Worm (Caenorhabditis elegans) whole organism, L2 larva: ENCODE measurements around the gene Y119D3B.14.

ENCODE experiments used
- C34F6.9 ChIP-seq: fragments of 150-350 bp; optimal IDR thresholded peaks from 2 replicates; lab custom pipeline; 2014; ENCODE audit warnings: missing biosample characterization, missing genetic modification characterization
- F13H6.1 ChIP-seq: sonication (generic microtip); optimal IDR thresholded peaks from 2 replicates; lab custom pipeline; 2016; ENCODE audit warnings: missing genetic modification characterization, missing compliant biosample characterization
- R02D3.7 ChIP-seq: fragments of 150-350 bp; optimal IDR thresholded peaks from 2 replicates; lab custom pipeline; 2014; ENCODE audit warnings: missing biosample characterization, missing genetic modification characterization
- Y55F3AM.14 ChIP-seq: fragments of 200-800 bp; sonication (Bioruptor generic); optimal IDR thresholded peaks from 2 replicates; lab custom pipeline; 2018; ENCODE audit warnings: mild to moderate bottlenecking, missing genetic modification characterization, missing compliant biosample characterization
- ZK546.5 ChIP-seq: sonication (generic microtip); optimal IDR thresholded peaks from 2 replicates; lab custom pipeline; 2017; ENCODE audit warnings: missing biosample characterization, missing genetic modification characterization
- alr-1 ChIP-seq: fragments of 150-350 bp; optimal IDR thresholded peaks from 2 replicates; lab custom pipeline; 2014; ENCODE audit warnings: missing biosample characterization, missing genetic modification characterization
- aly-2 ChIP-seq: fragments of 150-350 bp; optimal IDR thresholded peaks from 2 replicates; lab custom pipeline; 2014; ENCODE audit warnings: missing biosample characterization, missing genetic modification characterization
- ama-1 ChIP-seq: fragments of 150-350 bp; optimal IDR thresholded peaks from 2 replicates; lab custom pipeline; 2018; ENCODE audit warnings: inconsistent platforms
- blmp-1 ChIP-seq: sonication (generic microtip); optimal IDR thresholded peaks from 2 replicates; lab custom pipeline; 2017; ENCODE audit warnings: missing genetic modification characterization, mild to moderate bottlenecking, missing compliant biosample characterization, antibody characterized with exemption, moderate library complexity; ENCODE audit not compliant: insufficient read depth
- ceh-16 ChIP-seq: fragments of 150-350 bp; optimal IDR thresholded peaks from 2 replicates; lab custom pipeline; 2014; ENCODE audit warnings: missing biosample characterization, missing genetic modification characterization
- ceh-82 ChIP-seq: fragments of 150-350 bp; optimal IDR thresholded peaks from 2 replicates; lab custom pipeline; 2014; ENCODE audit warnings: missing biosample characterization, missing genetic modification characterization
- crh-2 ChIP-seq: sonication (generic microtip); optimal IDR thresholded peaks from 2 replicates; lab custom pipeline; 2017; ENCODE audit warnings: missing biosample characterization, missing genetic modification characterization
- dmd-4 ChIP-seq: sonication (generic microtip); optimal IDR thresholded peaks from 2 replicates; lab custom pipeline; 2017; ENCODE audit warnings: missing biosample characterization, missing genetic modification characterization
- egl-27 ChIP-seq: sonication (generic microtip); optimal IDR thresholded peaks from 3 replicates; lab custom pipeline; 2017; ENCODE audit warnings: missing biosample characterization, missing genetic modification reagents, missing genetic modification characterization
- elt-1 ChIP-seq: fragments of 150-350 bp; optimal IDR thresholded peaks from 2 replicates; lab custom pipeline; 2014; ENCODE audit warnings: missing biosample characterization, missing genetic modification characterization
- fos-1 ChIP-seq: fragments of 150-350 bp; optimal IDR thresholded peaks from 2 replicates; lab custom pipeline; 2014; ENCODE audit warnings: missing biosample characterization, missing genetic modification characterization
- gmeb-1 ChIP-seq: fragments of 150-350 bp; optimal IDR thresholded peaks from 2 replicates; lab custom pipeline; 2014; ENCODE audit warnings: missing biosample characterization, missing genetic modification characterization
- lin-11 ChIP-seq: fragments of 150-350 bp; sonication (generic microtip); optimal IDR thresholded peaks from 2 replicates; lab custom pipeline; 2014; ENCODE audit warnings: missing biosample characterization, missing genetic modification characterization, inconsistent platforms, mixed read lengths
- lin-13 ChIP-seq: fragments of 150-350 bp; optimal IDR thresholded peaks from 2 replicates; lab custom pipeline; 2014; ENCODE audit warnings: missing biosample characterization, missing genetic modification reagents, missing genetic modification characterization
- lin-39 ChIP-seq: fragments of 150-350 bp; optimal IDR thresholded peaks from 2 replicates; lab custom pipeline; 2014; ENCODE audit warnings: missing biosample characterization, missing genetic modification reagents, missing genetic modification characterization
- lsy-2 ChIP-seq, 2 experiments: fragments of 150-350 bp in 1 of 2; sonication (generic microtip) in 1 of 2; optimal IDR thresholded peaks; 2 replicates each; lab custom pipeline; 2014 to 2017; ENCODE audit warnings: missing biosample characterization in 2 of 2, missing genetic modification characterization in 2 of 2
- mab-5 ChIP-seq: fragments of 150-350 bp; optimal IDR thresholded peaks from 2 replicates; lab custom pipeline; 2014; ENCODE audit warnings: missing biosample characterization, missing genetic modification characterization
- mbf-1 ChIP-seq: sonication (generic microtip); optimal IDR thresholded peaks from 2 replicates; lab custom pipeline; 2017; ENCODE audit warnings: missing biosample characterization, missing genetic modification characterization
- mdl-1 ChIP-seq, 2 experiments: fragments of 150-350 bp in 1 of 2; sonication (generic microtip) in 1 of 2; optimal IDR thresholded peaks; 2 replicates each; lab custom pipeline; 2017; ENCODE audit warnings: missing biosample characterization in 2 of 2, missing genetic modification characterization in 2 of 2
- nhr-10 ChIP-seq: sonication (generic microtip); optimal IDR thresholded peaks from 2 replicates; lab custom pipeline; 2017; ENCODE audit warnings: missing biosample characterization, missing genetic modification characterization
- nhr-129 ChIP-seq: fragments of 150-350 bp; optimal IDR thresholded peaks from 2 replicates; lab custom pipeline; 2014; ENCODE audit warnings: missing biosample characterization, missing genetic modification characterization
- nhr-21 ChIP-seq: fragments of 150-350 bp; optimal IDR thresholded peaks from 2 replicates; lab custom pipeline; 2014; ENCODE audit warnings: missing biosample characterization, missing genetic modification characterization
- nhr-23 ChIP-seq: fragments of 150-350 bp; optimal IDR thresholded peaks from 2 replicates; lab custom pipeline; 2014; ENCODE audit warnings: missing biosample characterization, missing genetic modification reagents, missing genetic modification characterization
- nhr-237 ChIP-seq: fragments of 150-350 bp; optimal IDR thresholded peaks from 2 replicates; lab custom pipeline; 2014; ENCODE audit warnings: missing biosample characterization, missing genetic modification characterization
- nhr-25 ChIP-seq: fragments of 150-350 bp; sonication (generic microtip); optimal IDR thresholded peaks from 3 replicates; lab custom pipeline; 2014; ENCODE audit warnings: missing biosample characterization, missing genetic modification characterization
- nhr-6 ChIP-seq: fragments of 150-350 bp; optimal IDR thresholded peaks from 2 replicates; lab custom pipeline; 2014; ENCODE audit warnings: missing biosample characterization, missing genetic modification characterization
- nhr-77 ChIP-seq: fragments of 150-350 bp; optimal IDR thresholded peaks from 2 replicates; lab custom pipeline; 2014; ENCODE audit warnings: missing biosample characterization, missing genetic modification characterization
- sem-4 ChIP-seq: fragments of 150-350 bp; optimal IDR thresholded peaks from 2 replicates; lab custom pipeline; 2014; ENCODE audit warnings: missing biosample characterization, missing genetic modification reagents, missing genetic modification characterization
- sma-3 ChIP-seq: sonication (generic microtip); optimal IDR thresholded peaks from 2 replicates; lab custom pipeline; 2016; ENCODE audit warnings: missing genetic modification reagents, missing genetic modification characterization, missing compliant biosample characterization
- sma-9 ChIP-seq, 2 experiments: fragments of 150-350 bp in 1 of 2; sonication (generic microtip) in 1 of 2; optimal IDR thresholded peaks; 2 replicates each; lab custom pipeline; 2014 to 2016; ENCODE audit warnings: missing genetic modification characterization in 2 of 2, mild to moderate bottlenecking in 1 of 2, missing biosample characterization in 1 of 2, missing compliant biosample characterization in 1 of 2, missing genetic modification reagents in 1 of 2, moderate library complexity in 1 of 2
- snpc-4 ChIP-seq: fragments of 150-350 bp; optimal IDR thresholded peaks from 2 replicates; lab custom pipeline; 2014; ENCODE audit warnings: missing biosample characterization, missing genetic modification characterization
- unc-39 ChIP-seq: fragments of 150-350 bp; optimal IDR thresholded peaks from 2 replicates; lab custom pipeline; 2014; ENCODE audit warnings: missing biosample characterization, missing genetic modification characterization
- unc-55 ChIP-seq: fragments of 150-350 bp; sonication (generic microtip); optimal IDR thresholded peaks from 3 replicates; lab custom pipeline; 2014; ENCODE audit warnings: missing biosample characterization, missing genetic modification reagents, missing genetic modification characterization
- unc-62 ChIP-seq: fragments of 150-350 bp; optimal IDR thresholded peaks from 2 replicates; lab custom pipeline; 2014; ENCODE audit warnings: missing biosample characterization, missing genetic modification reagents, missing genetic modification characterization
- zag-1 ChIP-seq: fragments of 150-350 bp; optimal IDR thresholded peaks from 2 replicates; lab custom pipeline; 2014; ENCODE audit warnings: missing biosample characterization, missing genetic modification characterization
- ztf-1 ChIP-seq: fragments of 200-800 bp; sonication (Bioruptor generic); conservative IDR thresholded peaks from 2 replicates; pipeline ENCODE4 v1.3.6; 2022; ENCODE audit warnings: missing genetic modification characterization, missing compliant biosample characterization
- ztf-11 ChIP-seq: sonication (generic microtip); optimal IDR thresholded peaks from 2 replicates; lab custom pipeline; 2017; ENCODE audit warnings: missing biosample characterization, missing genetic modification characterization
- ztf-4 ChIP-seq: fragments of 150-350 bp; optimal IDR thresholded peaks from 2 replicates; lab custom pipeline; 2014; ENCODE audit warnings: missing biosample characterization, missing genetic modification characterization

Gene Y119D3B.14

DNA sequence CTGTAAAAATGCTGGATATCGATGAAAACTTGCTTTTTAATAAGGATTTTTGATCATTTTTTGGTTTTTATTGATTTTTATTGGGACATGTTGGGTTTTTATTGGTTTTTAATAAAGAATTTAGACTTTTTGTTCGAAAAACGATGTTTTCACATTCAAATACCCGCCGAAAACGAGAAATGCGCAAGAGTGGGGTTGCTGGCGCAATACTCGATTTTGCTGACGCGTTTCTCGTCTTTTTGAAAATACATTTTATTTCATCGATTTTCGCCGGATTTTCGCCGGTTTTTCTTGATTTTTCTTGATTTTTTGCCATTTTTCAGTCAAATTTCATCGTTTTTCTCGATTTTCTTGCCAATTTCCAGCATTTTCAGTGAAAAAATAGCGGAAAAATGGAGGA is 50.8 kb downstream of the Y119D3B.14 start, which contains the start of gene smr-1:
Gene smr-1 (plus strand): TSS at position 375 of the 400 bp plus-strand sequence.
- peak; percentile 49 for TF ChIP-seq sem-4 (tag; lab: Kevin White, UChicago)
- no peak for TF ChIP-seq mbf-1 (tag; lab: Kevin White, UChicago)
- peak; percentile 49 for TF ChIP-seq snpc-4 (tag; lab: Kevin White, UChicago)
- TF ChIP-seq lin-13 (GFP tag; lab: Kevin White, UChicago): peak; percentile 94
- TF ChIP-seq nhr-129 (tag; lab: Kevin White, UChicago): peak; percentile 78
- TF ChIP-seq elt-1: no peak
- TF ChIP-seq ztf-11 (tag; lab: Kevin White, UChicago): no peak
- no peak for TF ChIP-seq ztf-1
- no peak for TF ChIP-seq nhr-10 (tag; lab: Kevin White, UChicago)
- peak; percentile 58 for TF ChIP-seq nhr-21 (tag; lab: Kevin White, UChicago)
- TF ChIP-seq aly-2: no peak
- no peak for TF ChIP-seq unc-39 (tag; lab: Kevin White, UChicago)
- peak; percentile 80 for TF ChIP-seq ztf-4
- no peak for TF ChIP-seq lin-39 (tag; lab: Kevin White, UChicago)
- TF ChIP-seq sma-9 (GFP tag; optimal IDR thresholded peaks at IDR 0.05; lab: Kevin White, UChicago): peak; percentile 87
- TF ChIP-seq sma-9 (tag; optimal IDR thresholded peaks at IDR 0.05; lab: Kevin White, UChicago): no peak
- peak; percentile 98 for TF ChIP-seq gmeb-1 (tag; lab: Kevin White, UChicago)
- TF ChIP-seq lsy-2 (tag; optimal IDR thresholded peaks at IDR 0.05; lab: Kevin White, UChicago): peak; percentile 92 to 93
- TF ChIP-seq egl-27: peak; percentile 78
- TF ChIP-seq crh-2 (tag; lab: Kevin White, UChicago): peak; percentile 87
- TF ChIP-seq nhr-237: peak; percentile 25
- TF ChIP-seq unc-62 (GFP tag; lab: Kevin White, UChicago): no peak
- TF ChIP-seq ceh-82 (tag; lab: Kevin White, UChicago): no peak
- peak; percentile 53 for TF ChIP-seq R02D3.7 (tag; lab: Kevin White, UChicago)
- TF ChIP-seq ama-1: peak; percentile 72
- no peak for TF ChIP-seq nhr-23
- TF ChIP-seq mdl-1 (tag; optimal IDR thresholded peaks at IDR 0.05; lab: Kevin White, UChicago): peak in 1 of 2 experiments; percentile 45
- peak; percentile 28 for TF ChIP-seq zag-1 (tag; lab: Kevin White, UChicago)
- TF ChIP-seq nhr-6 (tag; lab: Kevin White, UChicago): peak; percentile 54
- TF ChIP-seq ZK546.5: peak; percentile 13
- TF ChIP-seq nhr-25 (tag; lab: Kevin White, UChicago): peak; percentile 84
- TF ChIP-seq ceh-16 (tag; lab: Kevin White, UChicago): no peak
- TF ChIP-seq sma-3 (GFP tag; lab: Kevin White, UChicago): peak; percentile 78
- no peak for TF ChIP-seq alr-1 (tag; lab: Kevin White, UChicago)
- peak; percentile 52 for TF ChIP-seq nhr-77 (tag; lab: Kevin White, UChicago)
- peak; percentile 87 for TF ChIP-seq unc-55
- peak; percentile 58 for TF ChIP-seq fos-1 (tag; lab: Kevin White, UChicago)
- no peak for TF ChIP-seq dmd-4 (tag; lab: Kevin White, UChicago)
- no peak for TF ChIP-seq Y55F3AM.14 (GFP tag; lab: Kevin White, UChicago)
- TF ChIP-seq lin-11 (tag; lab: Kevin White, UChicago): peak; percentile 45
- TF ChIP-seq blmp-1: peak; percentile 9
- peak; percentile 80 for TF ChIP-seq F13H6.1 (tag; lab: Kevin White, UChicago)
- peak; percentile 88 for TF ChIP-seq C34F6.9 (tag; lab: Kevin White, UChicago)
- peak; percentile 86 for TF ChIP-seq mab-5 (tag; lab: Kevin White, UChicago)

DNA sequence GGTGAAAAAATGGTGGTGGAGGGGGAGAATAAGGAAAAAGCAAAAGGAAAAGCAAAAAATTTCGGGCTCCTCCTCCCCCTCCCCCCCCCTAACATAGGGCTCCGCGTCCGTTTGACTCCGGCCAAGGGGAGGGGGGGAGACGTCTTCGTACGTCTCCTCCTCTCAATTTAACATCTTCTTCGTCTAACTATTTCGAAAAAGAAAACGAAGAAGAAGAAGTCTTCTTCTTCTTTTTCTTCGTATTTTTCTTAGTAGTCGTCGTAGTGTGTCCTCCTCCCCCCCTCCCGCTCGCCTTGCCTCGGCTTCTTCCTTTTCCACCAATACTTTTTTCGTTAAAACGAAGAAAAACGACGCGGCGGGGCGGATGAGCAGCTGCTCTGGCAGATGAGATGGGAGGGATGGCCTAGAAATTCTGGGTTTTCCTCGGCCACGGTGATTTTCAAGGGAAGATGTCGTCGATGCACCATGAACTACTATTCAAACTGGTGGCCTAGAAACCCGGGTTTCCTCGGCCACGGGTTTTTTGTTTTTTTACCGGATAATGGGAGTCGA is 56.7 kb downstream of the Y119D3B.14 start:
- TF ChIP-seq alr-1 (tag; lab: Kevin White, UChicago) (no peak), gmeb-1 (tag; lab: Kevin White, UChicago) (no peak), ceh-16 (tag; lab: Kevin White, UChicago) (no peak), mdl-1 (tag; optimal IDR thresholded peaks at IDR 0.05; lab: Kevin White, UChicago) (no peak), R02D3.7 (tag; lab: Kevin White, UChicago) (no peak), unc-39 (tag; lab: Kevin White, UChicago) (no peak), mbf-1 (tag; lab: Kevin White, UChicago) (no peak), sem-4 (tag; lab: Kevin White, UChicago) (peak; percentile 2), egl-27 (no peak), C34F6.9 (tag; lab: Kevin White, UChicago) (peak; percentile 29), unc-55 (peak; percentile 53), lsy-2 (tag; optimal IDR thresholded peaks at IDR 0.05; lab: Kevin White, UChicago) (peak in 1 of 2 experiments; percentile 12)
